Fruit fly (Drosophila melanogaster): ENCODE data around the gene Lrp4.

DNA sequence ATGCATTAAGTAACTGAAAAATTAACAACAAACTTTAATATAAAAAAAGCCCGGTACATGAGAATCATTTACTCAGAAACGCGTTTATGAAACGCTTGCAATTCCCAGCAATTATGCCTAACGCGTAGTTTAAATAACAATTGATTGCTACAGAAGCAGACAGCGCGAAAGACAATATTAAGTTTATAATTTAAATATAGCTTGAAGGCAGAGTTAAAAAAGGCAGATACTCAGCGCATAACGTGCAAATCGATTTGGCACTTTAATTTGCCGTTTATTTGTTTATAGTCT, 30.2 kb downstream of the Lrp4 start, which contains the start of gene CG8924:
- TF ChIP-seq Dll (GFP tag; IDR thresholded peaks at IDR 0.05; ENCODE audit: partially characterized antibody), result no peak
- TF ChIP-seq Sox100B (GFP tag; optimal IDR thresholded peaks at IDR 0.05), result no peak
- TF ChIP-seq CG7963 (GFP tag; IDR thresholded peaks at IDR 0.05; ENCODE audit: partially characterized antibody), result no peak
- TF ChIP-seq dpn (GFP tag; optimal IDR thresholded peaks at IDR 0.05), result no peak
- no peak for TF ChIP-seq CG30403 (GFP tag; optimal IDR thresholded peaks at IDR 0.05)
- TF ChIP-seq Hmr (GFP tag; optimal IDR thresholded peaks at IDR 0.05), result no peak
- TF ChIP-seq CG2712 (tag; optimal IDR thresholded peaks at IDR 0.05), result no peak
- TF ChIP-seq CG7357 (GFP tag; IDR thresholded peaks at IDR 0.05), result no peak
- TF ChIP-seq Blimp-1 (GFP tag; optimal IDR thresholded peaks at IDR 0.05), result no peak
